Worm (Caenorhabditis elegans) whole organism, L4 larva: ENCODE data around the gene cpr-1.

Experiments used
- Y48G9A.11 ChIP-seq: fragments of 200-800 bp; sonication (Bioruptor generic); IDR thresholded peaks from 2 replicates; pipeline ENCODE4 v1.3.6; 2022; ENCODE audit warnings: missing genetic modification reagents, missing genetic modification characterization, missing compliant biosample characterization
- ZK546.5 ChIP-seq, 2 experiments: sonication (generic microtip); optimal IDR thresholded peaks; 2 replicates each; lab custom pipeline; 2017; ENCODE audit warnings: missing biosample characterization in 2 of 2, missing genetic modification characterization in 2 of 2
- daf-12 ChIP-seq: fragments of 150-350 bp; optimal IDR thresholded peaks from 2 replicates; lab custom pipeline; 2014; ENCODE audit warnings: missing biosample characterization, missing genetic modification reagents, missing genetic modification characterization
- dmd-8 ChIP-seq: fragments of 200-800 bp; sonication (Bioruptor generic); IDR thresholded peaks from 2 replicates; pipeline ENCODE4 v1.3.6; 2022; ENCODE audit warnings: missing genetic modification characterization, missing compliant biosample characterization
- fos-1 ChIP-seq: fragments of 150-350 bp; optimal IDR thresholded peaks from 2 replicates; lab custom pipeline; 2014; ENCODE audit warnings: missing biosample characterization, missing genetic modification characterization
- hif-1 ChIP-seq, 2 experiments: sonication (generic microtip); optimal IDR thresholded peaks; 2 replicates each; lab custom pipeline; 2016 to 2017; ENCODE audit warnings: missing compliant biosample characterization in 2 of 2, missing genetic modification characterization in 2 of 2, missing genetic modification reagents in 2 of 2, missing genotype in 2 of 2, mild to moderate bottlenecking in 1 of 2
- madf-9 ChIP-seq: fragments of 200-800 bp; sonication (Bioruptor generic); conservative IDR thresholded peaks from 2 replicates; pipeline ENCODE4 v1.3.6; 2022; ENCODE audit warnings: missing genetic modification reagents, missing genetic modification characterization, missing compliant biosample characterization
- pha-4 ChIP-seq, 2 experiments: fragments of 150-350 bp in 1 of 2; fragments of 200-800 bp in 1 of 2; sonication (Bioruptor generic) in 1 of 2; IDR thresholded peaks in 1 of 2; optimal IDR thresholded peaks in 1 of 2; 2 replicates each; pipeline versions ENCODE4 v1.3.6 to Lab custom; 2014 to 2022; ENCODE audit warnings: missing genetic modification characterization in 2 of 2, missing genetic modification reagents in 2 of 2, missing biosample characterization in 1 of 2, missing compliant biosample characterization in 1 of 2
- snpc-4 ChIP-seq: fragments of 150-350 bp; optimal IDR thresholded peaks from 2 replicates; lab custom pipeline; 2014; ENCODE audit warnings: missing biosample characterization, missing genetic modification characterization

ce11 chrV:11997403-11997802 is 22.1 kb downstream of the cpr-1 start:
- no peak for TF ChIP-seq ZK546.5 (tag; optimal IDR thresholded peaks at IDR 0.05; lab: Kevin White, UChicago)
- no peak for TF ChIP-seq snpc-4 (tag; lab: Kevin White, UChicago)
- no peak for TF ChIP-seq Y48G9A.11 (GFP tag; lab: Robert Waterston, UW)
- no peak for TF ChIP-seq fos-1
- TF ChIP-seq madf-9: no peak
- no peak for TF ChIP-seq pha-4 (GFP tag; IDR thresholded peaks at IDR 0.05; lab: Robert Waterston, UW)
- TF ChIP-seq pha-4 (tag; optimal IDR thresholded peaks at IDR 0.05; lab: Kevin White, UChicago): no peak
- TF ChIP-seq dmd-8: no peak
- TF ChIP-seq hif-1 (tag; optimal IDR thresholded peaks at IDR 0.05; lab: Kevin White, UChicago): no peak
- TF ChIP-seq daf-12 (tag; lab: Kevin White, UChicago): no peak
